Worm (Caenorhabditis elegans): Measurements from ENCODE around the gene ZK1086.2.

ce11 chrX:13744543-13745113 is 48.8 kb downstream of the ZK1086.2 start:
- no peak for TF ChIP-seq flt-1 (GFP tag; IDR thresholded peaks at IDR 0.05)
- TF ChIP-seq tab-1 (GFP tag; IDR thresholded peaks at IDR 0.05), result no peak
- no peak for TF ChIP-seq T22C8.4 (GFP tag; IDR thresholded peaks at IDR 0.05)
- no peak for TF ChIP-seq ztf-29 (GFP tag; IDR thresholded peaks at IDR 0.05)
- no peak for TF ChIP-seq ref-1 (GFP tag; conservative IDR thresholded peaks at IDR 0.05)
- no peak for TF ChIP-seq ztf-23 (GFP tag; IDR thresholded peaks at IDR 0.05)
